Fruit fly (Drosophila melanogaster) whole organism, embryonic: ENCODE measurements around the gene Cad89D.

Experiments used
- Atf3 ChIP-seq: fragments of 200-800 bp; sonication (Bioruptor generic); optimal IDR thresholded peaks from 3 replicates; lab custom pipeline; 2016; ENCODE audit warnings: missing biosample characterization, missing genetic modification characterization
- Bteb2 ChIP-seq: fragments of 200-800 bp; sonication (Bioruptor generic); optimal IDR thresholded peaks from 2 replicates; lab custom pipeline; 2016; ENCODE audit warnings: missing biosample characterization, missing genetic modification characterization
- CG11723 ChIP-seq: fragments of 200-800 bp; sonication (Bioruptor generic); optimal IDR thresholded peaks from 2 replicates; lab custom pipeline; 2017; ENCODE audit warnings: missing biosample characterization, mild to moderate bottlenecking, missing genetic modification characterization
- CG12236 ChIP-seq: fragments of 200-800 bp; sonication (Bioruptor generic); optimal IDR thresholded peaks from 2 replicates; lab custom pipeline; 2016; ENCODE audit warnings: missing biosample characterization, missing genetic modification characterization
- CG12942 ChIP-seq: fragments of 200-800 bp; sonication (Bioruptor generic); optimal IDR thresholded peaks from 3 replicates; lab custom pipeline; 2016; ENCODE audit warnings: missing biosample characterization, missing genetic modification characterization
- CG15011 ChIP-seq: fragments of 200-800 bp; sonication (Bioruptor generic); optimal IDR thresholded peaks from 3 replicates; lab custom pipeline; 2018; ENCODE audit warnings: missing biosample characterization, mild to moderate bottlenecking, missing genetic modification characterization
- CG15073 ChIP-seq: fragments of 200-800 bp; sonication (Bioruptor generic); optimal IDR thresholded peaks from 2 replicates; lab custom pipeline; 2016; ENCODE audit warnings: missing biosample characterization, missing genetic modification characterization
- CG1529 ChIP-seq: fragments of 200-800 bp; sonication (Bioruptor generic); optimal IDR thresholded peaks from 3 replicates; lab custom pipeline; 2018; ENCODE audit warnings: missing biosample characterization, missing genetic modification characterization
- CG15479 ChIP-seq: fragments of 200-800 bp; sonication (Bioruptor generic); optimal IDR thresholded peaks from 3 replicates; lab custom pipeline; 2019; ENCODE audit warnings: missing biosample characterization, mild to moderate bottlenecking, missing genetic modification characterization, moderate library complexity
- CG15696 ChIP-seq: fragments of 200-800 bp; sonication (Bioruptor generic); optimal IDR thresholded peaks from 2 replicates; lab custom pipeline; 2019; ENCODE audit warnings: missing biosample characterization, mild to moderate bottlenecking, missing genetic modification characterization, moderate library complexity
- CG1603 ChIP-seq: fragments of 200-800 bp; sonication (Bioruptor generic); optimal IDR thresholded peaks from 2 replicates; lab custom pipeline; 2019; ENCODE audit warnings: missing biosample characterization, mild to moderate bottlenecking, missing genetic modification characterization, moderate library complexity
- CG17829 ChIP-seq: fragments of 200-800 bp; optimal IDR thresholded peaks from 2 replicates; lab custom pipeline; 2019; ENCODE audit warnings: missing biosample characterization, mild to moderate bottlenecking, missing genetic modification characterization, moderate library complexity
- CG17912 ChIP-seq: fragments of 200-800 bp; sonication (Bioruptor generic); optimal IDR thresholded peaks from 2 replicates; lab custom pipeline; 2018; ENCODE audit warnings: missing biosample characterization, mild to moderate bottlenecking, missing genetic modification characterization
- CG18476 ChIP-seq: fragments of 200-800 bp; sonication (Bioruptor generic); optimal IDR thresholded peaks from 2 replicates; lab custom pipeline; 2016; ENCODE audit warnings: missing biosample characterization, mild to moderate bottlenecking, missing genetic modification characterization
- CG18764 ChIP-seq: fragments of 200-800 bp; sonication (Bioruptor generic); optimal IDR thresholded peaks from 3 replicates; lab custom pipeline; 2016; ENCODE audit warnings: missing biosample characterization, missing genetic modification characterization
- CG2889 ChIP-seq: fragments of 200-800 bp; sonication (Bioruptor generic); IDR thresholded peaks from 3 replicates; pipeline ENCODE4 v1.3.6; 2022; ENCODE audit warnings: missing biosample characterization, missing genetic modification characterization
- CG3065 ChIP-seq: fragments of 200-800 bp; sonication (Bioruptor generic); optimal IDR thresholded peaks from 2 replicates; lab custom pipeline; 2016; ENCODE audit warnings: missing biosample characterization, missing genetic modification characterization
- CG31224 ChIP-seq: fragments of 200-800 bp; sonication (Bioruptor generic); IDR thresholded peaks from 2 replicates; pipeline ENCODE4 v1.3.6; 2022; ENCODE audit warnings: missing biosample characterization, missing genetic modification characterization
- CG31388 ChIP-seq: fragments of 200-800 bp; sonication (Bioruptor generic); optimal IDR thresholded peaks from 2 replicates; lab custom pipeline; 2016; ENCODE audit warnings: missing biosample characterization, missing genetic modification characterization
- CG33213 ChIP-seq: fragments of 200-800 bp; sonication (Bioruptor generic); optimal IDR thresholded peaks from 3 replicates; lab custom pipeline; 2016; ENCODE audit warnings: missing biosample characterization, missing genetic modification characterization
- CG3847 ChIP-seq: fragments of 200-800 bp; sonication (Bioruptor generic); IDR thresholded peaks from 2 replicates; pipeline ENCODE4 v1.3.6; 2022; ENCODE audit warnings: missing biosample characterization, missing genetic modification characterization
- CG8924 ChIP-seq: fragments of 200-800 bp; optimal IDR thresholded peaks from 3 replicates; lab custom pipeline; 2019; ENCODE audit warnings: missing biosample characterization, mild to moderate bottlenecking, missing genetic modification characterization, moderate library complexity
- D19B ChIP-seq: fragments of 200-800 bp; sonication (Bioruptor generic); optimal IDR thresholded peaks from 2 replicates; lab custom pipeline; 2017; ENCODE audit warnings: missing biosample characterization, mild to moderate bottlenecking, missing genetic modification characterization
- Ets97D ChIP-seq: fragments of 200-800 bp; sonication (Bioruptor generic); optimal IDR thresholded peaks from 3 replicates; lab custom pipeline; 2016; ENCODE audit warnings: missing biosample characterization, missing genetic modification characterization
- H15 ChIP-seq: fragments of 200-800 bp; sonication (Bioruptor generic); IDR thresholded peaks from 3 replicates; pipeline ENCODE4 v1.3.6; 2022; ENCODE audit warnings: missing biosample characterization, missing genetic modification characterization
- HHEX ChIP-seq: fragments of 200-800 bp; sonication (Bioruptor generic); optimal IDR thresholded peaks from 3 replicates; lab custom pipeline; 2017; ENCODE audit warnings: missing biosample characterization, mild to moderate bottlenecking, missing genetic modification characterization, missing genetic modification reagents
- Hey ChIP-seq: fragments of 200-800 bp; sonication (Bioruptor generic); optimal IDR thresholded peaks from 3 replicates; lab custom pipeline; 2018; ENCODE audit warnings: missing biosample characterization, mild to moderate bottlenecking, missing genetic modification characterization
- Hmx ChIP-seq: fragments of 200-800 bp; sonication (Bioruptor generic); optimal IDR thresholded peaks from 2 replicates; lab custom pipeline; 2016; ENCODE audit warnings: missing biosample characterization, missing genetic modification characterization
- MESR4 ChIP-seq: fragments of 200-800 bp; sonication (Bioruptor generic); optimal IDR thresholded peaks from 2 replicates; lab custom pipeline; 2018; ENCODE audit warnings: missing biosample characterization, mild to moderate bottlenecking, missing genetic modification characterization, moderate library complexity
- Mad ChIP-seq: fragments of 200-800 bp; sonication (Bioruptor generic); optimal IDR thresholded peaks from 2 replicates; lab custom pipeline; 2016; ENCODE audit warnings: missing biosample characterization, missing genetic modification characterization
- Oaz ChIP-seq: fragments of 200-800 bp; sonication (Bioruptor generic); IDR thresholded peaks from 2 replicates; pipeline ENCODE4 v1.3.6; 2022; ENCODE audit warnings: missing biosample characterization, missing genetic modification characterization
- Opbp ChIP-seq: fragments of 200-800 bp; sonication (Bioruptor generic); IDR thresholded peaks from 3 replicates; pipeline ENCODE4 v1.3.6; 2022; ENCODE audit warnings: missing biosample characterization, missing genetic modification characterization; ENCODE audit not compliant: partially characterized antibody
- Scr ChIP-seq: fragments of 200-800 bp; sonication (Bioruptor generic); IDR thresholded peaks from 2 replicates; pipeline ENCODE4 v1.3.6; 2022; ENCODE audit warnings: missing biosample characterization, missing genetic modification characterization; ENCODE audit not compliant: partially characterized antibody
- Sox100B ChIP-seq: fragments of 200-800 bp; sonication (Bioruptor generic); optimal IDR thresholded peaks from 3 replicates; lab custom pipeline; 2018; ENCODE audit warnings: missing biosample characterization, mild to moderate bottlenecking, missing genetic modification characterization
- Xbp1 ChIP-seq: fragments of 200-800 bp; sonication (Bioruptor generic); optimal IDR thresholded peaks from 3 replicates; lab custom pipeline; 2016; ENCODE audit warnings: missing biosample characterization, mild to moderate bottlenecking, missing genetic modification characterization
- ato ChIP-seq: fragments of 200-800 bp; sonication (Bioruptor generic); IDR thresholded peaks from 2 replicates; pipeline ENCODE4 v1.3.6; 2022; ENCODE audit warnings: missing biosample characterization, missing genetic modification characterization; ENCODE audit not compliant: partially characterized antibody
- cad ChIP-seq: fragments of >200 bp; optimal IDR thresholded peaks from 2 replicates; lab custom pipeline; 2017; ENCODE audit warnings: missing biosample characterization, missing genetic modification characterization
- ewg ChIP-seq: fragments of 200-800 bp; sonication (Bioruptor generic); optimal IDR thresholded peaks from 3 replicates; lab custom pipeline; 2017; ENCODE audit warnings: mild to moderate bottlenecking, missing biosample characterization, missing genetic modification reagents, missing genetic modification characterization
- fd102C ChIP-seq: fragments of 200-800 bp; sonication (Bioruptor generic); optimal IDR thresholded peaks from 2 replicates; lab custom pipeline; 2018; ENCODE audit warnings: missing biosample characterization, mild to moderate bottlenecking, missing genetic modification characterization, moderate library complexity
- fu2 ChIP-seq: fragments of 200-800 bp; sonication (Bioruptor generic); optimal IDR thresholded peaks from 2 replicates; lab custom pipeline; 2016; ENCODE audit warnings: missing biosample characterization, missing genetic modification characterization
- gfzf ChIP-seq: fragments of 200-800 bp; sonication (Bioruptor generic); optimal IDR thresholded peaks from 2 replicates; lab custom pipeline; 2016; ENCODE audit warnings: missing biosample characterization, mild to moderate bottlenecking, missing genetic modification characterization, moderate library complexity
- gt ChIP-seq: fragments of 200-800 bp; sonication (Bioruptor generic); IDR thresholded peaks from 2 replicates; pipeline ENCODE4 v1.3.6; 2022; ENCODE audit warnings: missing biosample characterization, missing genetic modification characterization
- nau ChIP-seq: fragments of 200-800 bp; sonication (Bioruptor generic); optimal IDR thresholded peaks from 3 replicates; lab custom pipeline; 2017; ENCODE audit warnings: missing biosample characterization, mild to moderate bottlenecking, missing genetic modification characterization, missing genetic modification reagents
- nerfin-2 ChIP-seq: fragments of 200-800 bp; sonication (Bioruptor generic); IDR thresholded peaks from 2 replicates; pipeline ENCODE4 v1.3.6; 2022; ENCODE audit warnings: missing biosample characterization, missing genetic modification characterization; ENCODE audit not compliant: partially characterized antibody
- odd ChIP-seq: fragments of 200-800 bp; sonication (Bioruptor generic); optimal IDR thresholded peaks from 2 replicates; lab custom pipeline; 2017; ENCODE audit warnings: missing biosample characterization, mild to moderate bottlenecking, missing genetic modification characterization
- pfk ChIP-seq: fragments of 200-800 bp; sonication (Bioruptor generic); optimal IDR thresholded peaks from 2 replicates; lab custom pipeline; 2018; ENCODE audit warnings: missing biosample characterization, mild to moderate bottlenecking, missing genetic modification characterization, moderate library complexity
- stc ChIP-seq: fragments of 200-800 bp; sonication (Bioruptor generic); IDR thresholded peaks from 2 replicates; pipeline ENCODE4 v1.3.6; 2022; ENCODE audit warnings: missing biosample characterization, missing genetic modification characterization
- tll ChIP-seq, 2 experiments: fragments of 200-800 bp in 1 of 2; fragments of >200 bp in 1 of 2; sonication (Bioruptor generic) in 1 of 2; optimal IDR thresholded peaks; 2 replicates each; lab custom pipeline; 2017 to 2019; ENCODE audit warnings: missing biosample characterization in 2 of 2, missing genetic modification characterization in 2 of 2, mild to moderate bottlenecking in 1 of 2, moderate library complexity in 1 of 2
- vfl ChIP-seq: fragments of 200-800 bp; sonication (Bioruptor generic); optimal IDR thresholded peaks from 2 replicates; lab custom pipeline; 2016; ENCODE audit warnings: missing biosample characterization, missing genetic modification characterization
- zen2 ChIP-seq: fragments of 200-800 bp; sonication (Bioruptor generic); IDR thresholded peaks from 3 replicates; pipeline ENCODE4 v1.3.6; 2022; ENCODE audit warnings: missing biosample characterization, missing genetic modification characterization; ENCODE audit not compliant: partially characterized antibody

Cad89D gene

DNA sequence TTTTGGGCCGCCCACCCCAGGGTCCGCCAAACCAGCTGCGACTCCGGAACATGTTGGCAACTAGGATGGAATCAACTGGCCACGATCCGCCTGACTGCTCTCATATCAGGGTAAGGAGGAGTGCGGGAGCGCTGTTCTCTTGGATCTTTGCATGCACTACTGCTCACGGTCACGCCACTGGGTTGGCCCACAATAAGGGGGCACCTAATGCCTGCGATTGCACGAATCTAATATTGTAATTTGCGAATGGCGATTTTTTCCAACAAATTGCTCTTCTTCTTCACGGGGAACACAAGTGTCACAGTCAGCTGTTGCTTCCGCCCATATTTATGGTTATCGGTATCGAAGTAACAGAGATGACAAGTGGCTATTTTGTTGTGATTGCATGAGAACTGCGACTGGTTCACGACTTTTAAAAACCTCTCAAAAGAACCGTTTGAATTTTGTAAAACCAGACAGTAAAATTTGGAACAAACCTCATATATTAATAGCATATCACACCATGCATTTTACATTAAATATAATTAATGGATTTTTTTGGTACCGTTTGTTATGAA lies 53.8 kb downstream of the Cad89D start, which contains the start of gene ema (continued):
- TF ChIP-seq HHEX (no peak), pfk (GFP tag; lab: Kevin White, UChicago) (no peak), Atf3 (GFP tag; lab: Kevin White, UChicago) (no peak), odd (GFP tag; lab: Kevin White, UChicago) (no peak), CG1529 (GFP tag; lab: Kevin White, UChicago) (no peak), CG17829 (tag; lab: Kevin White, UChicago) (peak; percentile 51), Hey (no peak), CG3847 (GFP tag; lab: Robert Waterston, UW) (no peak), CG31388 (no peak), CG18764 (GFP tag; lab: Kevin White, UChicago) (no peak), nerfin-2 (GFP tag; lab: Robert Waterston, UW) (no peak), CG12236 (GFP tag; lab: Kevin White, UChicago) (no peak), cad (GFP tag; lab: Kevin White, UChicago) (no peak), CG31224 (0 out of 2 replicates have a peak, but pooled peaks have one; percentile 12), CG11723 (no peak), Scr (GFP tag; lab: Robert Waterston, UW) (peak; percentile 24; the same call in 1 of the 2 replicates), CG18476 (GFP tag; lab: Kevin White, UChicago) (no peak), ato (no peak), ewg (GFP tag; lab: Kevin White, UChicago) (no peak), Mad (GFP tag; lab: Kevin White, UChicago) (no peak), CG2889 (GFP tag; lab: Robert Waterston, UW) (no peak), CG1603 (tag; lab: Kevin White, UChicago) (peak; percentile 63), Hmx (GFP tag; lab: Kevin White, UChicago) (no peak), CG15011 (GFP tag; lab: Kevin White, UChicago) (no peak), CG33213 (no peak), CG15073 (GFP tag; lab: Kevin White, UChicago) (no peak), Oaz (GFP tag; lab: Robert Waterston, UW) (no peak), stc (GFP tag; lab: Robert Waterston, UW) (no peak), CG8924 (tag; lab: Kevin White, UChicago) (peak; percentile 36), Opbp (GFP tag; lab: Robert Waterston, UW) (peak; percentile 39; the same call in 1 of the 3 replicates), Bteb2 (GFP tag; lab: Kevin White, UChicago) (no peak), D19B (GFP tag; lab: Kevin White, UChicago) (no peak), nau (GFP tag; lab: Kevin White, UChicago) (no peak), Xbp1 (peak; percentile 36), CG15479 (GFP tag; lab: Kevin White, UChicago) (no peak), MESR4 (GFP tag; lab: Kevin White, UChicago) (peak; percentile 90), tll (GFP tag; optimal IDR thresholded peaks at IDR 0.05; lab: Kevin White, UChicago) (no peak), fd102C (GFP tag; lab: Kevin White, UChicago) (no peak), H15 (no peak), Ets97D (GFP tag; lab: Kevin White, UChicago) (peak; percentile 38), CG3065 (GFP tag; lab: Kevin White, UChicago) (no peak), CG17912 (GFP tag; lab: Kevin White, UChicago) (no peak), gt (GFP tag; lab: Robert Waterston, UW) (no peak), CG12942 (GFP tag; lab: Kevin White, UChicago) (peak; percentile 3), zen2 (no peak), fu2 (GFP tag; lab: Kevin White, UChicago) (no peak), Sox100B (GFP tag; lab: Kevin White, UChicago) (no peak), gfzf (GFP tag; lab: Kevin White, UChicago) (no peak), CG15696 (tag; lab: Kevin White, UChicago) (no peak), vfl (GFP tag; lab: Kevin White, UChicago) (no peak)
